Worm (Caenorhabditis elegans) whole organism, young adult: ENCODE measurements around the gene F41E6.12.

Experiments
- B0019.2 ChIP-seq: fragments of 200-800 bp; sonication (Bioruptor generic); conservative IDR thresholded peaks from 2 replicates; pipeline ENCODE4 v1.3.6; 2022; ENCODE audit warnings: missing genetic modification reagents, missing genetic modification characterization, missing compliant biosample characterization
- C17E4.6 ChIP-seq: fragments of 200-800 bp; sonication (Bioruptor generic); IDR thresholded peaks from 2 replicates; pipeline ENCODE4 v1.3.6; 2022; ENCODE audit warnings: missing genetic modification reagents, missing genetic modification characterization, missing compliant biosample characterization
- K12H6.12 ChIP-seq: fragments of 200-800 bp; sonication (Bioruptor generic); optimal IDR thresholded peaks from 2 replicates; lab custom pipeline; 2018; ENCODE audit warnings: mild to moderate bottlenecking, missing genetic modification characterization, missing compliant biosample characterization
- T07F8.4 ChIP-seq: sonication (generic microtip); optimal IDR thresholded peaks from 2 replicates; lab custom pipeline; 2016; ENCODE audit warnings: mild to moderate bottlenecking, missing genetic modification characterization, moderate library complexity, missing compliant biosample characterization
- T26A5.8 ChIP-seq: sonication (generic microtip); optimal IDR thresholded peaks from 2 replicates; lab custom pipeline; 2016; ENCODE audit warnings: missing genetic modification characterization, missing compliant biosample characterization
- Y67H2A.10 ChIP-seq: fragments of 200-800 bp; sonication (Bioruptor generic); conservative IDR thresholded peaks from 2 replicates; pipeline ENCODE4 v1.3.6; 2022; ENCODE audit warnings: missing genetic modification reagents, missing genetic modification characterization, missing compliant biosample characterization
- Y79H2A.3 ChIP-seq: fragments of 200-800 bp; sonication (Bioruptor generic); conservative IDR thresholded peaks from 2 replicates; pipeline ENCODE4 v1.3.6; 2022; ENCODE audit warnings: missing genetic modification reagents, missing genetic modification characterization, missing compliant biosample characterization
- akir-1 ChIP-seq: fragments of 200-800 bp; sonication (Bioruptor generic); optimal IDR thresholded peaks from 2 replicates; lab custom pipeline; 2018; ENCODE audit warnings: mild to moderate bottlenecking, missing genetic modification characterization, moderate library complexity, missing compliant biosample characterization
- ama-1 ChIP-seq, 3 experiments: fragments of 150-350 bp in 1 of 3; sonication (generic microtip) in 2 of 3; optimal IDR thresholded peaks; 2 replicates each; lab custom pipeline; 2014 to 2018; ENCODE audit warnings: missing biosample characterization in 2 of 3, missing genetic modification characterization in 2 of 3, missing genetic modification reagents in 2 of 3
- bed-1 ChIP-seq: fragments of 200-800 bp; sonication (Bioruptor generic); IDR thresholded peaks from 2 replicates; pipeline ENCODE4 v1.3.6; 2022; ENCODE audit warnings: missing genetic modification reagents, missing genetic modification characterization, missing compliant biosample characterization
- ceh-40 ChIP-seq: fragments of 200-800 bp; sonication (Bioruptor generic); IDR thresholded peaks from 2 replicates; pipeline ENCODE4 v1.3.6; 2022; ENCODE audit warnings: missing genetic modification characterization, missing compliant biosample characterization
- ceh-91 ChIP-seq: fragments of 200-800 bp; sonication (Bioruptor generic); IDR thresholded peaks from 2 replicates; pipeline ENCODE4 v1.3.6; 2022; ENCODE audit warnings: missing genetic modification reagents, missing genetic modification characterization, missing compliant biosample characterization
- chd-7 ChIP-seq: sonication (generic microtip); optimal IDR thresholded peaks from 2 replicates; lab custom pipeline; 2016; ENCODE audit warnings: mild to moderate bottlenecking, missing genetic modification characterization, moderate library complexity, missing compliant biosample characterization
- egl-18 ChIP-seq: fragments of 200-800 bp; sonication (Bioruptor generic); IDR thresholded peaks from 2 replicates; pipeline ENCODE4 v1.3.6; 2022; ENCODE audit warnings: missing genetic modification reagents, missing genetic modification characterization, missing compliant biosample characterization
- ets-4 ChIP-seq: fragments of 200-800 bp; sonication (Bioruptor generic); optimal IDR thresholded peaks from 2 replicates; lab custom pipeline; 2018; ENCODE audit warnings: mild to moderate bottlenecking, missing genetic modification characterization, missing compliant biosample characterization
- gei-17 ChIP-seq: fragments of 200-800 bp; sonication (Bioruptor generic); optimal IDR thresholded peaks from 2 replicates; lab custom pipeline; 2018; ENCODE audit warnings: mild to moderate bottlenecking, missing genetic modification characterization, missing compliant biosample characterization
- him-1 ChIP-seq: sonication (generic microtip); optimal IDR thresholded peaks from 2 replicates; lab custom pipeline; 2016; ENCODE audit warnings: missing genotype, missing genetic modification reagents, missing genetic modification characterization, missing compliant biosample characterization
- hlh-26 ChIP-seq: fragments of 200-800 bp; sonication (Bioruptor generic); conservative IDR thresholded peaks from 2 replicates; pipeline ENCODE4 v1.3.6; 2022; ENCODE audit warnings: missing genetic modification reagents, missing genetic modification characterization, missing compliant biosample characterization
- hmg-1.2 ChIP-seq: fragments of 200-800 bp; sonication (Bioruptor generic); IDR thresholded peaks from 2 replicates; pipeline ENCODE4 v1.3.6; 2022; ENCODE audit warnings: missing genetic modification reagents, missing genetic modification characterization, missing compliant biosample characterization
- hrde-1 ChIP-seq: sonication (generic microtip); optimal IDR thresholded peaks from 2 replicates; lab custom pipeline; 2016; ENCODE audit warnings: missing genetic modification characterization, mild to moderate bottlenecking, missing compliant biosample characterization, moderate library complexity, missing genotype, missing genetic modification reagents, borderline replicate concordance
- let-526 ChIP-seq: fragments of 200-800 bp; sonication (Bioruptor generic); IDR thresholded peaks from 2 replicates; pipeline ENCODE4 v1.3.6; 2022; ENCODE audit warnings: missing genetic modification reagents, missing genetic modification characterization, missing compliant biosample characterization
- let-607 ChIP-seq, 2 experiments: fragments of 200-800 bp in 1 of 2; sonication (Bioruptor generic) in 1 of 2; sonication (generic microtip) in 1 of 2; optimal IDR thresholded peaks; 2 replicates each; lab custom pipeline; 2016 to 2018; ENCODE audit warnings: mild to moderate bottlenecking in 2 of 2, missing compliant biosample characterization in 2 of 2, missing genetic modification characterization in 2 of 2, moderate library complexity in 2 of 2, missing genotype in 1 of 2
- lin-35 ChIP-seq, 3 experiments: fragments of 150-350 bp in 2 of 3; sonication (generic microtip) in 1 of 3; optimal IDR thresholded peaks; 2 replicates each; lab custom pipeline; 2014 to 2018; ENCODE audit warnings: missing biosample characterization in 3 of 3, missing genetic modification characterization in 3 of 3, missing genetic modification reagents in 3 of 3
- madf-10 ChIP-seq: sonication (generic microtip); optimal IDR thresholded peaks from 2 replicates; lab custom pipeline; 2016; ENCODE audit warnings: mild to moderate bottlenecking, missing genetic modification characterization, missing compliant biosample characterization
- mcd-1 ChIP-seq: fragments of 200-800 bp; sonication (Bioruptor generic); IDR thresholded peaks from 2 replicates; pipeline ENCODE4 v1.3.6; 2022; ENCODE audit warnings: missing genetic modification reagents, missing genetic modification characterization, missing compliant biosample characterization
- mes-4 ChIP-seq: sonication (generic microtip); optimal IDR thresholded peaks from 2 replicates; lab custom pipeline; 2016; ENCODE audit warnings: missing genotype, missing genetic modification characterization, missing compliant biosample characterization
- nhr-120 ChIP-seq: fragments of 200-800 bp; sonication (Bioruptor generic); IDR thresholded peaks from 2 replicates; pipeline ENCODE4 v1.3.6; 2022; ENCODE audit warnings: missing genetic modification characterization, missing compliant biosample characterization
- nhr-80 ChIP-seq: sonication (generic microtip); optimal IDR thresholded peaks from 2 replicates; lab custom pipeline; 2016; ENCODE audit warnings: missing genetic modification characterization, missing compliant biosample characterization
- nhr-90 ChIP-seq: sonication (generic microtip); optimal IDR thresholded peaks from 2 replicates; lab custom pipeline; 2016; ENCODE audit warnings: missing genotype, mild to moderate bottlenecking, missing genetic modification characterization, missing compliant biosample characterization
- pha-4 ChIP-seq: fragments of 150-350 bp; sonication (generic microtip); optimal IDR thresholded peaks from 2 replicates; lab custom pipeline; 2014; ENCODE audit warnings: missing biosample characterization, missing genetic modification reagents, missing genetic modification characterization
- snpc-1.1 ChIP-seq: sonication (generic microtip); optimal IDR thresholded peaks from 2 replicates; lab custom pipeline; 2017; ENCODE audit warnings: missing genetic modification characterization, mild to moderate bottlenecking, missing compliant biosample characterization, antibody characterized with exemption, moderate library complexity, missing genotype, missing genetic modification reagents; ENCODE audit not compliant: insufficient read depth
- snpc-4 ChIP-seq, 5 experiments: fragments of 150-350 bp in 1 of 5; sonication (generic microtip) in 4 of 5; optimal IDR thresholded peaks; 2 replicates each; lab custom pipeline; 2014 to 2018; ENCODE audit warnings: missing genetic modification characterization in 5 of 5, missing biosample characterization in 3 of 5, antibody characterized with exemption in 2 of 5, mild to moderate bottlenecking in 2 of 5, missing compliant biosample characterization in 2 of 5, missing genotype in 2 of 5, moderate library complexity in 2 of 5, missing genetic modification reagents in 1 of 5
- sptf-2 ChIP-seq: fragments of 200-800 bp; sonication (Bioruptor generic); optimal IDR thresholded peaks from 2 replicates; lab custom pipeline; 2018; ENCODE audit warnings: mild to moderate bottlenecking, missing genetic modification characterization, missing compliant biosample characterization
- tbx-9 ChIP-seq: sonication (generic microtip); optimal IDR thresholded peaks from 2 replicates; lab custom pipeline; 2016; ENCODE audit warnings: borderline replicate concordance, missing genetic modification characterization, inconsistent platforms, missing compliant biosample characterization
- unc-130 ChIP-seq: sonication (generic microtip); optimal IDR thresholded peaks from 2 replicates; lab custom pipeline; 2016; ENCODE audit warnings: missing genetic modification reagents, missing genetic modification characterization, missing compliant biosample characterization

The F41E6.12 gene

DNA sequence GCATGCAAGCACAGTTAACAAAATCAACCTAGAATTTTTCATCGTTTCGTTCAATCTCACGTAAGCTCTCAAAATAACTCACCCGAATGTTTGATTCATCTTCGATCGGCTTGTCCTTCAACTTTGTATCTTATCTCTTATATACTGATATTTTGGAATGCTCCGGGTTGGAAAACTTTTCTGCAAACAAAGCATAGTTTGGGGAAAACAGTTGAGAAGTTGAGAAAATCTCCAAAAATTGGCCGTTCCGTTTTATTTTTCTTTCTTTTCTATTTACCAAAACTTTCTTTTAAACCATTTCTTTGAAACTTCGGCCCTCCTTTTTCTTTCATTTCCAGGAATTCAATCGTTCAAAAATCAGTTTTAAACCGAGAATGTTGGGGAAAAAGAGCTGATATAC is 26.3 kb downstream of the F41E6.12 start, which contains the start of gene F41E6.15 (continued):
- TF ChIP-seq nhr-120 (no peak), unc-130 (GFP tag; lab: Kevin White, UChicago) (no peak)

DNA sequence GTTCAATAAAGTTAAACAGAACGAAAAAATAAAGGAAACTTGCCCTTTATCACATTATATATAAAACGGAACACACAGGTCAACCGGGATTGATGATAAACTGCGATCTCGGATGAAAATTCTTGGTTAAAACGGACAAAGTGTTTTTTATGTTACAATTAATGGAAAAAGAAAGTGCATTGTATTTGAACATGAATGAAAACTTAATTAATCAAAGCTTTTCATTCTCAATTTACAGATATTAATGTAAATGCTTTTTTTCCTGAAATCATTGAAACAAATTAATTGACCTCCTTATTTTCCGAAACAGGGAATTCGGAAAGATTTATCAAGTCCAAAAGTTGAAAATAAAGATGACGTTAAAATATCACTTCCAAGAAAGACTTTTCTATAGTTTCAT is 27.5 kb downstream of the F41E6.12 start, which contains the start of gene F41E6.8:
Gene F41E6.8, minus strand, starts transcription at position 101 of the 400 bp plus-strand sequence.
- no peak for TF ChIP-seq madf-10
- no peak for TF ChIP-seq chd-7 (tag; lab: Kevin White, UChicago)
- TF ChIP-seq ceh-40 (GFP tag; lab: Robert Waterston, UW): no peak
- no peak for TF ChIP-seq snpc-4 (GFP tag; optimal IDR thresholded peaks at IDR 0.05; lab: Kevin White, UChicago)
- no peak for TF ChIP-seq snpc-4 (tag; optimal IDR thresholded peaks at IDR 0.05; lab: Kevin White, UChicago)
- no peak for TF ChIP-seq mcd-1 (GFP tag; lab: Robert Waterston, UW)
- no peak for TF ChIP-seq him-1
- TF ChIP-seq hmg-1.2: no peak
- TF ChIP-seq nhr-80 (tag; lab: Kevin White, UChicago): no peak
- no peak for TF ChIP-seq let-526 (GFP tag; lab: Robert Waterston, UW)
- no peak for TF ChIP-seq tbx-9 (tag; lab: Kevin White, UChicago)
- TF ChIP-seq Y67H2A.10: no peak
- TF ChIP-seq ceh-91 (GFP tag; lab: Robert Waterston, UW): no peak
- TF ChIP-seq B0019.2 (GFP tag; lab: Robert Waterston, UW): no peak

DNA sequence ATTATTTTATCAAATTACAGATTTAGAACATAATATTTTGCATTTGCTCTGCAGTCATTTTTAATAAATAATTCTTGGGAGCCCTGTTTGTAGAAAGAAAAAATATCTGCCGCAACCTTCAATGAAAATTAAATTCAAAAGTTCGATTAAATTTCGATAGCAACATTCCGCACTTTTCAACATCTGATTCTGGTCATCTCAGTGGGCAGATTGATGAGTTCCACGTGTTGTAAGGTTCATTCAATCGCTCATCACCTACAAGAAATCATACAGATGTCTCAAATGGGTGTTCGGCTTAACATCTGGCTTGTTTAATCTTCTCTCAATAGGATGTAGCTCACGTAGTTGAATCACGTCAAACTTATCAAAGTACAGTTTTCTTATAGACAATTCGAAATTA is 29.0 kb downstream of the F41E6.12 start:
- TF ChIP-seq mcd-1 (GFP tag; lab: Robert Waterston, UW): no peak
- TF ChIP-seq hlh-26 (GFP tag; lab: Robert Waterston, UW): no peak
- TF ChIP-seq hrde-1 (tag; lab: Kevin White, UChicago): no peak
- TF ChIP-seq T26A5.8: no peak
- TF ChIP-seq mes-4 (tag; lab: Kevin White, UChicago): no peak
- TF ChIP-seq bed-1 (GFP tag; lab: Robert Waterston, UW): no peak
- TF ChIP-seq nhr-90 (tag; lab: Kevin White, UChicago): no peak
- TF ChIP-seq gei-17 (GFP tag; lab: Kevin White, UChicago): no peak
- no peak for TF ChIP-seq pha-4 (tag; lab: Kevin White, UChicago)
- no peak for TF ChIP-seq ama-1 (optimal IDR thresholded peaks at IDR 0.05; lab: Kevin White, UChicago)
- TF ChIP-seq ama-1 (GFP tag; optimal IDR thresholded peaks at IDR 0.05; lab: Kevin White, UChicago): no peak
- no peak for TF ChIP-seq Y67H2A.10
- TF ChIP-seq egl-18: no peak
- TF ChIP-seq snpc-1.1: no peak
- no peak for TF ChIP-seq C17E4.6 (GFP tag; lab: Robert Waterston, UW)

DNA sequence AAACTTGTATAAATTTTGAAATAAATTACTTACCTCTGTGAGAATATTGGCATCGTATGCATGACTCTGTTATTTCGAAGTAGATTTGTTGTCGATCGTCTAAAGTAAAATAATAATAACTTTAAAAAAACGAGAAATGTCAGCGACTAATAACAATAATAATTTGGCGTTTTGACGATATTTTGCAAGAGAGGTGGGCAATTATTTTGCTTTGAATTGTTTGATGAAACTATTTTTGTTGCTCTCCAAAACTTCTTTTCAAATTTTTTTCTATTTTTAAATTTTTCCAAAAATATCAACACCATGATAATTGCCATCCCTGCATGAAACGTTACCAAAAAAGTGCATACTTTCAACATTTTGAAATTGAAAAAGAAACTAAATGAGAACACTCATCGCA is 29.7 kb downstream of the F41E6.12 start, which contains the start of gene F41E6.7:
Gene F41E6.7, minus strand, starts transcription at position 101 of the 400 bp plus-strand sequence.
- TF ChIP-seq sptf-2 (GFP tag; lab: Kevin White, UChicago) (no peak), K12H6.12 (no peak), let-607 (tag; optimal IDR thresholded peaks at IDR 0.05; lab: Kevin White, UChicago) (no peak), ets-4 (no peak), Y79H2A.3 (GFP tag; lab: Robert Waterston, UW) (no peak), T07F8.4 (tag; lab: Kevin White, UChicago) (no peak), lin-35 (GFP tag; optimal IDR thresholded peaks at IDR 0.05; lab: Kevin White, UChicago) (no peak), akir-1 (no peak), pha-4 (tag; lab: Kevin White, UChicago) (no peak), C17E4.6 (GFP tag; lab: Robert Waterston, UW) (no peak)
- TF ChIP-seq, all 124 proteins: peak for 0
